Fruit fly (Drosophila melanogaster) whole organism, adult: ENCODE data around the gene CG6356.
A peak's percentile ranks its signal among the peaks of the same experiment; 100 is the strongest.

Experiments
- CG11617 ChIP-seq: fragments of 200-800 bp; sonication (Bioruptor generic); optimal IDR thresholded peaks from 2 replicates; lab custom pipeline; 2017; ENCODE audit warnings: mild to moderate bottlenecking, missing biosample characterization, missing genetic modification reagents, missing genetic modification characterization
- CG12768 ChIP-seq: fragments of 200-800 bp; sonication (Bioruptor generic); optimal IDR thresholded peaks from 2 replicates; lab custom pipeline; 2017; ENCODE audit warnings: missing biosample characterization, missing genetic modification characterization, mild to moderate bottlenecking, moderate library complexity, missing genetic modification reagents
- CG14711 ChIP-seq: fragments of 200-800 bp; sonication (Bioruptor generic); optimal IDR thresholded peaks from 2 replicates; lab custom pipeline; 2018; ENCODE audit warnings: missing biosample characterization, mild to moderate bottlenecking, missing genetic modification characterization, moderate library complexity
- CG1620 ChIP-seq: fragments of 200-800 bp; sonication (Bioruptor generic); optimal IDR thresholded peaks from 2 replicates; lab custom pipeline; 2016; ENCODE audit warnings: missing biosample characterization, missing genetic modification characterization
- CG33017 ChIP-seq: fragments of 200-800 bp; sonication (Bioruptor generic); optimal IDR thresholded peaks from 2 replicates; lab custom pipeline; 2018; ENCODE audit warnings: missing biosample characterization, mild to moderate bottlenecking, missing genetic modification characterization, moderate library complexity
- CG5204 ChIP-seq: fragments of 200-800 bp; sonication (Bioruptor generic); optimal IDR thresholded peaks from 2 replicates; lab custom pipeline; 2016; ENCODE audit warnings: missing biosample characterization, missing genetic modification characterization
- CG7045 ChIP-seq: fragments of 200-800 bp; sonication (Bioruptor generic); optimal IDR thresholded peaks from 2 replicates; lab custom pipeline; 2017; ENCODE audit warnings: missing biosample characterization, mild to moderate bottlenecking, missing genetic modification characterization
- CG7101 ChIP-seq: fragments of 200-800 bp; sonication (Bioruptor generic); optimal IDR thresholded peaks from 2 replicates; lab custom pipeline; 2018; ENCODE audit warnings: missing biosample characterization, mild to moderate bottlenecking, missing genetic modification characterization, moderate library complexity
- Clk ChIP-seq: fragments of 200-800 bp; sonication (Bioruptor generic); optimal IDR thresholded peaks from 2 replicates; lab custom pipeline; 2017; ENCODE audit warnings: missing biosample characterization, missing genetic modification characterization
- Crg-1 ChIP-seq: fragments of 200-800 bp; sonication (Bioruptor generic); optimal IDR thresholded peaks from 2 replicates; lab custom pipeline; 2016; ENCODE audit warnings: missing biosample characterization, missing genetic modification characterization
- Hr96 ChIP-seq: fragments of 200-800 bp; sonication (Bioruptor generic); optimal IDR thresholded peaks from 2 replicates; lab custom pipeline; 2016; ENCODE audit warnings: missing biosample characterization, missing genetic modification characterization
- Mnt ChIP-seq: fragments of 200-800 bp; sonication (Bioruptor generic); optimal IDR thresholded peaks from 2 replicates; lab custom pipeline; 2016; ENCODE audit warnings: missing biosample characterization, mild to moderate bottlenecking, missing genetic modification characterization
- bab1 ChIP-seq: fragments of 200-800 bp; sonication (Bioruptor generic); optimal IDR thresholded peaks from 3 replicates; lab custom pipeline; 2019; ENCODE audit warnings: missing biosample characterization, mild to moderate bottlenecking, missing genetic modification characterization, moderate library complexity
- cic ChIP-seq: fragments of 200-800 bp; sonication (Bioruptor generic); optimal IDR thresholded peaks from 2 replicates; lab custom pipeline; 2017; ENCODE audit warnings: missing biosample characterization, mild to moderate bottlenecking, missing genetic modification characterization, moderate library complexity
- cnc ChIP-seq, 2 experiments: fragments of >200 bp; optimal IDR thresholded peaks; 2 replicates each; lab custom pipeline; 2017
- kay ChIP-seq: fragments of 200-800 bp; sonication (Bioruptor generic); peaks from one replicate; lab custom pipeline; 2016; ENCODE audit warnings: missing biosample characterization, missing genetic modification characterization, borderline replicate concordance
- ovo ChIP-seq: fragments of 200-800 bp; sonication (Bioruptor generic); optimal IDR thresholded peaks from 2 replicates; lab custom pipeline; 2016; ENCODE audit warnings: missing biosample characterization, missing genetic modification characterization
- pad ChIP-seq: fragments of 200-800 bp; sonication (Bioruptor generic); optimal IDR thresholded peaks from 3 replicates; lab custom pipeline; 2017; ENCODE audit warnings: missing biosample characterization, missing genetic modification characterization, mild to moderate bottlenecking, moderate library complexity, missing genetic modification reagents
- tj ChIP-seq: fragments of 200-800 bp; sonication (Bioruptor generic); optimal IDR thresholded peaks from 3 replicates; lab custom pipeline; 2017; ENCODE audit warnings: missing biosample characterization, mild to moderate bottlenecking, missing genetic modification characterization, moderate library complexity
- toe ChIP-seq: fragments of 200-800 bp; sonication (Bioruptor generic); optimal IDR thresholded peaks from 2 replicates; lab custom pipeline; 2016; ENCODE audit warnings: missing biosample characterization, missing genetic modification characterization

The CG6356 gene

dm6 chr3R:24319083-24319381 is 35.3 kb downstream of the CG6356 start:
- TF ChIP-seq pad (GFP tag; lab: Kevin White, UChicago): no peak
- no peak for TF ChIP-seq CG33017
- TF ChIP-seq Mnt (GFP tag; lab: Kevin White, UChicago): no peak
- TF ChIP-seq Clk (GFP tag; lab: Kevin White, UChicago): no peak
- TF ChIP-seq cic (GFP tag; lab: Kevin White, UChicago): no peak
- TF ChIP-seq Hr96 (GFP tag; lab: Kevin White, UChicago): no peak
- no peak for TF ChIP-seq CG5204 (GFP tag; lab: Kevin White, UChicago)
- no peak for TF ChIP-seq cnc (optimal IDR thresholded peaks at IDR 0.05; lab: Kevin White, UChicago)
- no peak for TF ChIP-seq toe (GFP tag; lab: Kevin White, UChicago)
- TF ChIP-seq CG7045 (GFP tag; lab: Kevin White, UChicago): no peak
- TF ChIP-seq CG7101 (tag; lab: Kevin White, UChicago): no peak
- TF ChIP-seq tj (GFP tag; lab: Kevin White, UChicago): no peak
- no peak for TF ChIP-seq CG11617
- no peak for TF ChIP-seq CG1620 (GFP tag; lab: Kevin White, UChicago)
- TF ChIP-seq CG12768 (GFP tag; lab: Kevin White, UChicago): no peak
- TF ChIP-seq Crg-1 (GFP tag; lab: Kevin White, UChicago): no peak
- TF ChIP-seq ovo (GFP tag; lab: Kevin White, UChicago): no peak
- TF ChIP-seq CG14711 (tag; lab: Kevin White, UChicago): no peak

dm6 chr3R:24319632-24320341 is 36.0 kb downstream of the CG6356 start:
- TF ChIP-seq CG11617: no peak
- no peak for TF ChIP-seq toe (GFP tag; lab: Kevin White, UChicago)
- peak; percentile 70 for TF ChIP-seq Mnt (GFP tag; lab: Kevin White, UChicago)
- TF ChIP-seq ovo (GFP tag; lab: Kevin White, UChicago): no peak
- no peak for TF ChIP-seq CG7045 (GFP tag; lab: Kevin White, UChicago)
- no peak for TF ChIP-seq Hr96 (GFP tag; lab: Kevin White, UChicago)
- no peak for TF ChIP-seq Crg-1 (GFP tag; lab: Kevin White, UChicago)
- no peak for TF ChIP-seq cic (GFP tag; lab: Kevin White, UChicago)
- no peak for TF ChIP-seq bab1 (GFP tag; lab: Kevin White, UChicago)
- TF ChIP-seq CG12768 (GFP tag; lab: Kevin White, UChicago): peak; percentile 39
- no peak for TF ChIP-seq CG5204 (GFP tag; lab: Kevin White, UChicago)
- no peak for TF ChIP-seq CG33017
- TF ChIP-seq CG1620 (GFP tag; lab: Kevin White, UChicago): no peak
- no peak for TF ChIP-seq cnc (optimal IDR thresholded peaks at IDR 0.05; lab: Kevin White, UChicago)
- TF ChIP-seq tj (GFP tag; lab: Kevin White, UChicago): peak; percentile 58
- TF ChIP-seq kay: peak; percentile 97
- TF ChIP-seq CG7101 (tag; lab: Kevin White, UChicago): no peak
- no peak for TF ChIP-seq Clk (GFP tag; lab: Kevin White, UChicago)
- TF ChIP-seq CG14711 (tag; lab: Kevin White, UChicago): no peak
- no peak for TF ChIP-seq pad (GFP tag; lab: Kevin White, UChicago)

dm6 chr3R:24320342-24320711 is 36.6 kb downstream of the CG6356 start:
- TF ChIP-seq CG5204 (GFP tag; lab: Kevin White, UChicago) (no peak), Clk (GFP tag; lab: Kevin White, UChicago) (no peak), CG12768 (GFP tag; lab: Kevin White, UChicago) (peak; percentile 5), Mnt (GFP tag; lab: Kevin White, UChicago) (peak; percentile 42)

dm6 chr3R:24333182-24333808 is 49.5 kb downstream of the CG6356 start, which contains the start of the genes Rrp5 and Dis3:
Rrp5 (minus strand) TSS chr3R:24333316.
Dis3 (plus strand) TSS chr3R:24333433.
- TF ChIP-seq CG7101 (tag; lab: Kevin White, UChicago): no peak
- TF ChIP-seq CG5204 (GFP tag; lab: Kevin White, UChicago): no peak
- no peak for TF ChIP-seq Hr96 (GFP tag; lab: Kevin White, UChicago)
- TF ChIP-seq pad (GFP tag; lab: Kevin White, UChicago): peak; percentile 11
- no peak for TF ChIP-seq tj (GFP tag; lab: Kevin White, UChicago)
- no peak for TF ChIP-seq kay
- no peak for TF ChIP-seq CG12768 (GFP tag; lab: Kevin White, UChicago)
- TF ChIP-seq CG1620 (GFP tag; lab: Kevin White, UChicago): peak; percentile 20
- TF ChIP-seq Crg-1 (GFP tag; lab: Kevin White, UChicago): no peak
- TF ChIP-seq Mnt (GFP tag; lab: Kevin White, UChicago): peak; percentile 99
- peak; percentile 4 for TF ChIP-seq bab1 (GFP tag; lab: Kevin White, UChicago)
- peak; percentile 30 for TF ChIP-seq cic (GFP tag; lab: Kevin White, UChicago)
- peak; percentile 15 for TF ChIP-seq CG11617
- no peak for TF ChIP-seq toe (GFP tag; lab: Kevin White, UChicago)
- TF ChIP-seq ovo (GFP tag; lab: Kevin White, UChicago): peak; percentile 16

dm6 chr3R:24336622-24337021 is 52.9 kb downstream of the CG6356 start, which contains the start of gene CG6432:
CG6432 (plus strand) TSS chr3R:24336922.
- TF ChIP-seq cic (GFP tag; lab: Kevin White, UChicago): no peak
